Worm (Caenorhabditis elegans): ENCODE results near the gene ztf-1.

ztf-1 gene

ce11 chrIII:8739786-8740185, 52.4 kb downstream of the ztf-1 start:
- TF ChIP-seq fos-1 (tag; optimal IDR thresholded peaks at IDR 0.05), result no peak
- no peak for TF ChIP-seq sea-2 (GFP tag; optimal IDR thresholded peaks at IDR 0.05)
- peak; percentile 46 for TF ChIP-seq nfya-1 (tag; optimal IDR thresholded peaks at IDR 0.05; ENCODE audit: insufficient read depth)
- TF ChIP-seq nhr-12 (tag; optimal IDR thresholded peaks at IDR 0.05), result no peak
- no peak for TF ChIP-seq ceh-82 (tag; optimal IDR thresholded peaks at IDR 0.05)
- TF ChIP-seq pha-4 (tag; optimal IDR thresholded peaks at IDR 0.05), result no peak
- TF ChIP-seq egl-5 (tag; optimal IDR thresholded peaks at IDR 0.05), result peak; percentile 26
- no peak for TF ChIP-seq nhr-67 (tag; optimal IDR thresholded peaks at IDR 0.05)

ce11 chrIII:8739126-8739525, 53.0 kb downstream of the ztf-1 start:
- TF ChIP-seq pqm-1 (tag; optimal IDR thresholded peaks at IDR 0.05), result peak; percentile 96
- TF ChIP-seq hmg-11 (tag; optimal IDR thresholded peaks at IDR 0.05), result no peak
- no peak for TF ChIP-seq aly-2 (tag; optimal IDR thresholded peaks at IDR 0.05)
- TF ChIP-seq nhr-23 (tag; optimal IDR thresholded peaks at IDR 0.05), result peak; percentile 77
- TF ChIP-seq lin-39 (tag; optimal IDR thresholded peaks at IDR 0.05), result no peak
- TF ChIP-seq elt-1 (tag; optimal IDR thresholded peaks at IDR 0.05), result peak; percentile 81
- TF ChIP-seq jun-1 (tag; optimal IDR thresholded peaks at IDR 0.05), result peak; percentile 45
- no peak for TF ChIP-seq ceh-28 (tag; optimal IDR thresholded peaks at IDR 0.05)
- TF ChIP-seq nhr-25 (tag; optimal IDR thresholded peaks at IDR 0.05), result peak; percentile 28
- TF ChIP-seq ama-1 (optimal IDR thresholded peaks at IDR 0.05), result no peak
- peak; percentile 50 for TF ChIP-seq nhr-43 (tag; optimal IDR thresholded peaks at IDR 0.05; ENCODE audit: poor library complexity, severe bottlenecking)
- TF ChIP-seq elt-3 (tag; optimal IDR thresholded peaks at IDR 0.05), result peak in 1 of 3 experiments; percentile 0
- peak; percentile 32 for TF ChIP-seq pha-4 (tag; optimal IDR thresholded peaks at IDR 0.05)
- peak; percentile 3 for TF ChIP-seq nfya-1 (tag; optimal IDR thresholded peaks at IDR 0.05; ENCODE audit: insufficient read depth)
- TF ChIP-seq sea-2 (GFP tag; optimal IDR thresholded peaks at IDR 0.05), result no peak
- TF ChIP-seq mml-1 (tag; optimal IDR thresholded peaks at IDR 0.05), result no peak
- TF ChIP-seq unc-62 (GFP tag; optimal IDR thresholded peaks at IDR 0.05), result no peak
- peak; percentile 95 for TF ChIP-seq elt-2 (tag; optimal IDR thresholded peaks at IDR 0.05)
- TF ChIP-seq nhr-12 (tag; optimal IDR thresholded peaks at IDR 0.05), result no peak
- no peak for TF ChIP-seq eor-1 (tag; optimal IDR thresholded peaks at IDR 0.05)
- no peak for TF ChIP-seq nhr-28 (tag; optimal IDR thresholded peaks at IDR 0.05)
- peak; percentile 81 for TF ChIP-seq mdl-1 (tag; optimal IDR thresholded peaks at IDR 0.05)
- no peak for TF ChIP-seq fkh-2 (tag; optimal IDR thresholded peaks at IDR 0.05)
- TF ChIP-seq snpc-4 (tag; optimal IDR thresholded peaks at IDR 0.05), result peak; percentile 4

DNA sequence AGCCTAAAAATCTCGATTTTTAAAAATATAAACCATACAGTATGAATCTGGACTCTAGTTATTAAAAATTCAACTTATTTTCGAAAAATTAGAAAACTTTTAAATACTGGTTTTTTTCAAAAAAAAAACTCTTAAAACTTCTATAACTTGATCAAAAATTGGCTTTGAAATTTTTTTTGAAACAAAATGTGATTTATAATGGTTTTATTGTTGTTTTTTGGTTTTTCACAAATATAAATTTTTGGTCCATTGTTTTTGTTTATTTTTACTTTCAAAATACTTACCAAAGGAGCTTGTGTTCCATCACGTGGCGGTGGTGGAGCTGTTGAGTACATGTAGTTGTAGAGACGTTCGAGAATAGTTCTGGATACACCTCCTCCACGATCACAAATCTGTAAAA, 53.9 kb downstream of the ztf-1 start:
- TF ChIP-seq mdl-1 (tag; optimal IDR thresholded peaks at IDR 0.05) (no peak), zag-1 (tag; optimal IDR thresholded peaks at IDR 0.05) (no peak), nhr-77 (tag; optimal IDR thresholded peaks at IDR 0.05) (no peak), nhr-43 (tag; optimal IDR thresholded peaks at IDR 0.05; ENCODE audit: poor library complexity, severe bottlenecking) (no peak), fos-1 (tag; optimal IDR thresholded peaks at IDR 0.05) (no peak), egl-27 (tag; optimal IDR thresholded peaks at IDR 0.05) (no peak), lin-39 (tag; optimal IDR thresholded peaks at IDR 0.05) (no peak), elt-1 (tag; optimal IDR thresholded peaks at IDR 0.05) (no peak), aly-2 (tag; optimal IDR thresholded peaks at IDR 0.05) (no peak), lin-15B (tag; optimal IDR thresholded peaks at IDR 0.05) (no peak), elt-2 (tag; optimal IDR thresholded peaks at IDR 0.05) (no peak), jun-1 (tag; optimal IDR thresholded peaks at IDR 0.05) (no peak), nhr-67 (tag; optimal IDR thresholded peaks at IDR 0.05) (no peak)

DNA sequence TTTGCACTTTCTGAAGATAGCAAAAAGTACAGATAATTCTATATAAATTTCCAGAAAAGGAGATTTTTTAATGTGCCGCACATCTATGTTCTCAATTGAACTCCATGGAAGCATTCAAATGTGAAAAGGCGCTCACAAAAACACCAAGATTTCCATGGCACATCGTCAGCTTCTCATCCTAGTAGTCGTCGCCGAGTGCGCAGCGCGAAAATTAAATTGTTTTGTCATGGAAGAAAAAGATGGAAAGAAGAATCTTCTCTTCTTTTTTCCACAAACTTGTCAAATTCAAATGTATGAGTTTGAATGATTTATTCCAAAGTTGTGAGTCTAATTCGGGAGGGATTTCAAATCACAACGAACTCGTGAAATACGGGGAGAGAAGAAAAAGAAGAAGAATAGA, 54.8 kb downstream of the ztf-1 start:
- no peak for TF ChIP-seq aly-2 (tag; optimal IDR thresholded peaks at IDR 0.05)
- no peak for TF ChIP-seq tbx-2 (tag; optimal IDR thresholded peaks at IDR 0.05)
- TF ChIP-seq nhr-77 (tag; optimal IDR thresholded peaks at IDR 0.05), result no peak
- TF ChIP-seq lin-15B (tag; optimal IDR thresholded peaks at IDR 0.05), result no peak
- TF ChIP-seq sea-2 (GFP tag; optimal IDR thresholded peaks at IDR 0.05), result no peak
- TF ChIP-seq nfya-1 (tag; optimal IDR thresholded peaks at IDR 0.05; ENCODE audit: insufficient read depth), result no peak
- TF ChIP-seq elt-1 (tag; optimal IDR thresholded peaks at IDR 0.05), result no peak
- TF ChIP-seq ztf-4 (tag; optimal IDR thresholded peaks at IDR 0.05), result no peak
- TF ChIP-seq daf-12 (tag; optimal IDR thresholded peaks at IDR 0.05), result no peak
- TF ChIP-seq ceh-16 (tag; optimal IDR thresholded peaks at IDR 0.05), result no peak
- no peak for TF ChIP-seq ama-1 (optimal IDR thresholded peaks at IDR 0.05)
